Fruit fly (Drosophila melanogaster) Kc167 (cell line): ENCODE data around the gene Rchy1.

Source experiments
- h ChIP-seq: fragments of >200 bp; optimal IDR thresholded peaks from 3 replicates; lab custom pipeline; 2018; ENCODE audit warnings: missing external identifiers
- psq ChIP-seq: fragments of >200 bp; optimal IDR thresholded peaks from 2 replicates; lab custom pipeline; 2017; ENCODE audit warnings: missing external identifiers

DNA sequence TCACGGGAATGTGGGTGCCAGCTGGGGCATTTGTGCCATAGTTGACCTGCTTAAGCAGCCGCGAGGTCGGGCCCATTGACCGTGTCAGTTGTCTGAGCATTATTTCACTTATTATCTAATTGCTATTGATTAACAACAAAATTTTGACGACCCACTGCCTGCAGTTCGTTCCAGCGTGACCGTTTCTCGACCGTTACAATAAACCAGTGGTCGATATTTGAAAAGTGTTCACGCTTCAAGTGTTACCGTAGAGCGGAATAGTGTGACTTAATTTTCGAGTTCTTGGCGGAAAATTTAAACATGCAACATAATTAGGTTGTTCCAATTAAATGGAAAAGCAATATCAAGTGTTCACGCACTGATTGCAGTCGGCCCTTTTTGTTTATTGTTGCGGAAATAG lies 2.0 kb upstream of the Rchy1 start, which contains the start of gene HemK1:
- TF ChIP-seq psq (lab: Kevin White, UChicago) (no peak), h (lab: Kevin White, UChicago) (no peak)
